Fruit fly (Drosophila melanogaster) whole organism, embryonic: Measurements from ENCODE around the gene CG14190.

ENCODE experiments used
- Blimp-1 ChIP-seq: fragments of 200-800 bp; sonication (Bioruptor generic); optimal IDR thresholded peaks from 3 replicates; lab custom pipeline; 2018; ENCODE audit warnings: missing biosample characterization, missing genetic modification characterization, mild to moderate bottlenecking, moderate library complexity, missing genetic modification reagents
- CG10267 ChIP-seq: fragments of 200-800 bp; sonication (Bioruptor generic); optimal IDR thresholded peaks from 2 replicates; lab custom pipeline; 2018; ENCODE audit warnings: missing biosample characterization, mild to moderate bottlenecking, missing genetic modification characterization, moderate library complexity
- CG10321 ChIP-seq: fragments of 200-800 bp; sonication (Bioruptor generic); IDR thresholded peaks from 2 replicates; pipeline ENCODE4 v1.3.6; 2022; ENCODE audit warnings: missing biosample characterization, missing genetic modification characterization
- CG13775 ChIP-seq: fragments of 200-800 bp; sonication (Bioruptor generic); optimal IDR thresholded peaks from 3 replicates; lab custom pipeline; 2017; ENCODE audit warnings: missing biosample characterization, mild to moderate bottlenecking, missing genetic modification characterization
- CG1647 ChIP-seq: fragments of 200-800 bp; sonication (Bioruptor generic); optimal IDR thresholded peaks from 3 replicates; lab custom pipeline; 2016; ENCODE audit warnings: missing biosample characterization, missing genetic modification characterization
- CG16813 ChIP-seq: fragments of 200-800 bp; sonication (Bioruptor generic); IDR thresholded peaks from 3 replicates; pipeline ENCODE4 v1.3.6; 2022; ENCODE audit warnings: missing biosample characterization, missing genetic modification characterization; ENCODE audit not compliant: partially characterized antibody
- CG16815 ChIP-seq: fragments of 200-800 bp; sonication (Bioruptor generic); optimal IDR thresholded peaks from 3 replicates; lab custom pipeline; 2017; ENCODE audit warnings: missing biosample characterization, mild to moderate bottlenecking, missing genetic modification characterization
- CG17568 ChIP-seq: fragments of 200-800 bp; sonication (Bioruptor generic); optimal IDR thresholded peaks from 2 replicates; lab custom pipeline; 2018; ENCODE audit warnings: missing biosample characterization, mild to moderate bottlenecking, missing genetic modification characterization, moderate library complexity
- CG18011 ChIP-seq: fragments of 200-800 bp; sonication (Bioruptor generic); optimal IDR thresholded peaks from 2 replicates; lab custom pipeline; 2017; ENCODE audit warnings: missing biosample characterization, missing genetic modification characterization, mild to moderate bottlenecking, moderate library complexity, missing genotype
- CG1832 ChIP-seq: fragments of 200-800 bp; sonication (Bioruptor generic); optimal IDR thresholded peaks from 2 replicates; lab custom pipeline; 2017; ENCODE audit warnings: missing biosample characterization, mild to moderate bottlenecking, missing genetic modification characterization, inconsistent platforms
- CG32772 ChIP-seq: fragments of 200-800 bp; sonication (Bioruptor generic); IDR thresholded peaks from 2 replicates; pipeline ENCODE4 v1.3.6; 2022; ENCODE audit warnings: missing biosample characterization, missing genetic modification characterization
- CG34224 ChIP-seq: fragments of 200-800 bp; sonication (Bioruptor generic); IDR thresholded peaks from 3 replicates; pipeline ENCODE4 v1.3.6; 2022; ENCODE audit warnings: missing biosample characterization, missing genetic modification characterization; ENCODE audit not compliant: partially characterized antibody
- CG4328 ChIP-seq: fragments of 200-800 bp; sonication (Bioruptor generic); optimal IDR thresholded peaks from 3 replicates; lab custom pipeline; 2017; ENCODE audit warnings: missing biosample characterization, missing genetic modification reagents, missing genetic modification characterization
- CG5180 ChIP-seq: fragments of 200-800 bp; sonication (Bioruptor generic); optimal IDR thresholded peaks from 3 replicates; lab custom pipeline; 2017; ENCODE audit warnings: missing biosample characterization, missing genetic modification characterization, mild to moderate bottlenecking, moderate library complexity, missing genetic modification reagents
- CG5245 ChIP-seq: fragments of 200-800 bp; sonication (Bioruptor generic); optimal IDR thresholded peaks from 3 replicates; lab custom pipeline; 2016; ENCODE audit warnings: missing biosample characterization, missing genetic modification characterization
- CG6175 ChIP-seq: fragments of 200-800 bp; sonication (Bioruptor generic); IDR thresholded peaks from 3 replicates; pipeline ENCODE4 v1.3.6; 2022; ENCODE audit warnings: missing biosample characterization, missing genetic modification characterization
- CG6765 ChIP-seq: fragments of 200-800 bp; sonication (Bioruptor generic); optimal IDR thresholded peaks from 3 replicates; lab custom pipeline; 2017; ENCODE audit warnings: missing biosample characterization, mild to moderate bottlenecking, missing genetic modification characterization
- Dad ChIP-seq: fragments of 200-800 bp; sonication (Bioruptor generic); optimal IDR thresholded peaks from 3 replicates; lab custom pipeline; 2016; ENCODE audit warnings: missing biosample characterization, missing genetic modification characterization
- GATAe ChIP-seq: fragments of 200-800 bp; sonication (Bioruptor generic); conservative IDR thresholded peaks from 2 replicates; pipeline ENCODE4 v1.3.6; 2022; ENCODE audit warnings: missing biosample characterization, missing genetic modification characterization
- Meics ChIP-seq: fragments of 200-800 bp; sonication (Bioruptor generic); optimal IDR thresholded peaks from 2 replicates; lab custom pipeline; 2017; ENCODE audit warnings: missing biosample characterization, mild to moderate bottlenecking, missing genetic modification characterization
- Pdp1 ChIP-seq, 2 experiments: fragments of 200-800 bp; sonication (Bioruptor generic); optimal IDR thresholded peaks; 3 replicates each; lab custom pipeline; 2016; ENCODE audit warnings: missing biosample characterization in 2 of 2, missing genetic modification characterization in 2 of 2, mild to moderate bottlenecking in 1 of 2, moderate library complexity in 1 of 2
- Rfx ChIP-seq: fragments of 200-800 bp; sonication (Bioruptor generic); IDR thresholded peaks from 2 replicates; pipeline ENCODE4 v1.3.6; 2022; ENCODE audit warnings: missing biosample characterization, missing genetic modification characterization
- Rx ChIP-seq: fragments of 200-800 bp; sonication (Bioruptor generic); IDR thresholded peaks from 2 replicates; pipeline ENCODE4 v1.3.6; 2022; ENCODE audit warnings: missing biosample characterization, missing genetic modification characterization
- Six4 ChIP-seq: fragments of 200-800 bp; sonication (Bioruptor generic); optimal IDR thresholded peaks from 2 replicates; lab custom pipeline; 2016; ENCODE audit warnings: missing biosample characterization, missing genetic modification characterization
- TFAM ChIP-seq: fragments of 200-800 bp; sonication (Bioruptor generic); optimal IDR thresholded peaks from 2 replicates; lab custom pipeline; 2017; ENCODE audit warnings: missing biosample characterization, missing genetic modification characterization, inconsistent platforms
- Trl ChIP-seq, 3 experiments: fragments of >200 bp in 2 of 3; fragments of 200-800 bp in 1 of 3; sonication (Bioruptor generic) in 1 of 3; optimal IDR thresholded peaks; 2 replicates in 1 of 3; 3 replicates in 2 of 3; lab custom pipeline; 2016 to 2017; ENCODE audit warnings: missing biosample characterization in 1 of 3, missing genetic modification characterization in 1 of 3
- Xbp1 ChIP-seq: fragments of 200-800 bp; sonication (Bioruptor generic); optimal IDR thresholded peaks from 3 replicates; lab custom pipeline; 2016; ENCODE audit warnings: missing biosample characterization, mild to moderate bottlenecking, missing genetic modification characterization
- bigmax ChIP-seq: fragments of 200-800 bp; sonication (Bioruptor generic); optimal IDR thresholded peaks from 2 replicates; lab custom pipeline; 2018; ENCODE audit warnings: missing biosample characterization, mild to moderate bottlenecking, missing genetic modification characterization
- bowl ChIP-seq: fragments of 200-800 bp; sonication (Bioruptor generic); IDR thresholded peaks from 2 replicates; pipeline ENCODE4 v1.3.6; 2022; ENCODE audit warnings: missing biosample characterization, missing genetic modification characterization
- chn ChIP-seq: fragments of 200-800 bp; sonication (Bioruptor generic); optimal IDR thresholded peaks from 2 replicates; lab custom pipeline; 2016; ENCODE audit warnings: missing biosample characterization, missing genetic modification characterization
- croc ChIP-seq: fragments of 200-800 bp; sonication (Bioruptor generic); conservative IDR thresholded peaks from 3 replicates; pipeline ENCODE4 v1.3.6; 2022; ENCODE audit warnings: missing biosample characterization, missing genetic modification characterization
- cwo ChIP-seq: fragments of 200-800 bp; sonication (Bioruptor generic); optimal IDR thresholded peaks from 3 replicates; lab custom pipeline; 2017; ENCODE audit warnings: missing biosample characterization, missing genetic modification characterization, mild to moderate bottlenecking, moderate library complexity, missing genetic modification reagents
- dan ChIP-seq: fragments of 200-800 bp; sonication (Bioruptor generic); IDR thresholded peaks from 2 replicates; pipeline ENCODE4 v1.3.6; 2022; ENCODE audit warnings: missing biosample characterization, missing genetic modification characterization
- eve ChIP-seq, 2 experiments: fragments of >200 bp; optimal IDR thresholded peaks; 2 replicates each; lab custom pipeline; 2017; ENCODE audit warnings: missing biosample characterization in 2 of 2, missing genetic modification characterization in 2 of 2
- exex ChIP-seq: fragments of 200-800 bp; sonication (Bioruptor generic); optimal IDR thresholded peaks from 4 replicates; lab custom pipeline; 2018; ENCODE audit warnings: missing biosample characterization, mild to moderate bottlenecking, missing genetic modification characterization, moderate library complexity
- gem ChIP-seq: fragments of 200-800 bp; sonication (Bioruptor generic); optimal IDR thresholded peaks from 2 replicates; lab custom pipeline; 2019; ENCODE audit warnings: missing biosample characterization, mild to moderate bottlenecking, missing genetic modification characterization, moderate library complexity
- gro ChIP-seq: fragments of 200-800 bp; sonication (Bioruptor generic); optimal IDR thresholded peaks from 2 replicates; lab custom pipeline; 2016; ENCODE audit warnings: missing biosample characterization, missing genetic modification characterization
- gsb ChIP-seq: fragments of 200-800 bp; sonication (Bioruptor generic); IDR thresholded peaks from 2 replicates; pipeline ENCODE4 v1.3.6; 2022; ENCODE audit warnings: missing biosample characterization, missing genetic modification characterization
- hbn ChIP-seq: fragments of 200-800 bp; sonication (Bioruptor generic); IDR thresholded peaks from 2 replicates; pipeline ENCODE4 v1.3.6; 2022; ENCODE audit warnings: missing biosample characterization, missing genetic modification characterization; ENCODE audit not compliant: partially characterized antibody
- hkb ChIP-seq, 2 experiments: fragments of 200-800 bp in 1 of 2; fragments of >200 bp in 1 of 2; sonication (Bioruptor generic) in 1 of 2; IDR thresholded peaks in 1 of 2; optimal IDR thresholded peaks in 1 of 2; 2 replicates each; pipeline versions ENCODE4 v1.3.6 to Lab custom; 2017 to 2022; ENCODE audit warnings: missing biosample characterization in 1 of 2, missing genetic modification characterization in 1 of 2
- jumu ChIP-seq: fragments of 200-800 bp; sonication (Bioruptor generic); optimal IDR thresholded peaks from 3 replicates; lab custom pipeline; 2016; ENCODE audit warnings: missing biosample characterization, missing genetic modification characterization
- kah ChIP-seq: fragments of 200-800 bp; sonication (Bioruptor generic); optimal IDR thresholded peaks from 2 replicates; lab custom pipeline; 2018; ENCODE audit warnings: missing biosample characterization, mild to moderate bottlenecking, missing genetic modification characterization
- lab ChIP-seq: fragments of 200-800 bp; sonication (Bioruptor generic); optimal IDR thresholded peaks from 3 replicates; lab custom pipeline; 2017; ENCODE audit warnings: missing biosample characterization, missing genetic modification characterization, mild to moderate bottlenecking, moderate library complexity, missing genetic modification reagents
- nom ChIP-seq: fragments of 200-800 bp; sonication (Bioruptor generic); optimal IDR thresholded peaks from 2 replicates; lab custom pipeline; 2017; ENCODE audit warnings: missing biosample characterization, missing genetic modification characterization, mild to moderate bottlenecking, moderate library complexity, missing genetic modification reagents
- otp ChIP-seq: fragments of 200-800 bp; sonication (Bioruptor generic); IDR thresholded peaks from 3 replicates; pipeline ENCODE4, ENCODE4 v1.3.6; 2022; ENCODE audit warnings: missing biosample characterization, missing genetic modification characterization
- sqz ChIP-seq: fragments of 200-800 bp; sonication (Bioruptor generic); optimal IDR thresholded peaks from 3 replicates; lab custom pipeline; 2018; ENCODE audit warnings: missing biosample characterization, mild to moderate bottlenecking, missing genetic modification characterization
- sug ChIP-seq: fragments of 200-800 bp; optimal IDR thresholded peaks from 2 replicates; lab custom pipeline; 2019; ENCODE audit warnings: missing biosample characterization, mild to moderate bottlenecking, missing genetic modification characterization, moderate library complexity
- wdn ChIP-seq: fragments of 200-800 bp; sonication (Bioruptor generic); IDR thresholded peaks from 2 replicates; pipeline ENCODE4 v1.3.6; 2022; ENCODE audit warnings: missing biosample characterization, missing genetic modification characterization
- zen ChIP-seq: fragments of 200-800 bp; sonication (Bioruptor generic); optimal IDR thresholded peaks from 3 replicates; lab custom pipeline; 2018; ENCODE audit warnings: missing biosample characterization, mild to moderate bottlenecking, missing genetic modification characterization, moderate library complexity

CG14190 gene

DNA sequence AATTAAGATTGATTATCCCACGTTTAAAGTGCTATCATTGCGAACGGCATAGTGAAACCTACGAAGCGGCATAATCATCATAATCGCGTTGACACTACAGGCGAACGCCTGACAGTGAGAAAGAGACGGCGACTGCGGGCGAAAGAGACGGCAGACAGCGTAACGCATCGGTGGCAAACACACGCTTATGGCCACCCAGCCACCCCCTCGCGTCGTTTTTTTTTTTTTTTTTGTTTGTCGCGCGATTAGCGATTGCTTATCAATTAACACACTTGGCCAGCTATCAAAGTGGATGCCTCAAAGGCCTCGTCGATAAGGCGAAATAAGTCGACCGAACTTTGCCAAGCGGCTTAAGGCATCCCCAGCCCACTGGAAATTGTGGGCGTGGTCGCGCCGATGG is 17.2 kb downstream of the CG14190 start:
- TF ChIP-seq CG6175 (GFP tag; lab: Robert Waterston, UW) (peak; percentile 88), Trl (optimal IDR thresholded peaks at IDR 0.05; lab: Kevin White, UChicago) (no peak), Trl (GFP tag; optimal IDR thresholded peaks at IDR 0.05; lab: Kevin White, UChicago) (no peak), otp (GFP tag; lab: Robert Waterston, UW) (no peak), exex (peak; percentile 51), croc (GFP tag; lab: Robert Waterston, UW) (no peak), CG5180 (GFP tag; lab: Kevin White, UChicago) (no peak), Dad (no peak), CG32772 (GFP tag; lab: Robert Waterston, UW) (peak; percentile 46; the same call in 1 of the 2 replicates), gem (no peak), CG18011 (no peak), CG13775 (no peak), CG17568 (GFP tag; lab: Kevin White, UChicago) (no peak), Pdp1 (GFP tag; optimal IDR thresholded peaks at IDR 0.05; lab: Kevin White, UChicago) (peak in 1 of 2 experiments; percentile 9), jumu (GFP tag; lab: Kevin White, UChicago) (no peak), nom (GFP tag; lab: Kevin White, UChicago) (no peak), CG10321 (GFP tag; lab: Robert Waterston, UW) (0 out of 2 replicates have a peak, but pooled peaks have one; percentile 39), CG10267 (tag; lab: Kevin White, UChicago) (no peak), hbn (no peak), Rx (GFP tag; lab: Robert Waterston, UW) (no peak), CG16815 (GFP tag; lab: Kevin White, UChicago) (no peak), zen (tag; lab: Kevin White, UChicago) (no peak), CG5245 (no peak), Six4 (GFP tag; lab: Kevin White, UChicago) (no peak), gsb (GFP tag; lab: Robert Waterston, UW) (no peak), TFAM (GFP tag; lab: Kevin White, UChicago) (no peak), bowl (GFP tag; lab: Robert Waterston, UW) (no peak), cwo (GFP tag; lab: Kevin White, UChicago) (peak; percentile 6), lab (GFP tag; lab: Kevin White, UChicago) (peak; percentile 10), GATAe (GFP tag; lab: Robert Waterston, UW) (peak; percentile 84), kah (GFP tag; lab: Kevin White, UChicago) (no peak), chn (GFP tag; lab: Kevin White, UChicago) (no peak), hkb (optimal IDR thresholded peaks at IDR 0.05; lab: Kevin White, UChicago) (no peak), hkb (GFP tag; IDR thresholded peaks at IDR 0.05; lab: Robert Waterston, UW) (no peak), Blimp-1 (no peak), sug (tag; lab: Kevin White, UChicago) (peak; percentile 74), CG4328 (no peak), CG6765 (GFP tag; lab: Kevin White, UChicago) (no peak), Meics (GFP tag; lab: Kevin White, UChicago) (no peak), gro (GFP tag; lab: Kevin White, UChicago) (no peak), CG34224 (GFP tag; lab: Robert Waterston, UW) (no peak), sqz (peak; percentile 67), Xbp1 (GFP tag; lab: Kevin White, UChicago) (no peak), CG16813 (GFP tag; lab: Robert Waterston, UW) (no peak), eve (GFP tag; optimal IDR thresholded peaks at IDR 0.05; lab: Kevin White, UChicago) (no peak), CG1647 (GFP tag; lab: Kevin White, UChicago) (no peak), bigmax (GFP tag; lab: Kevin White, UChicago) (no peak), CG1832 (peak; percentile 14), dan (GFP tag; lab: Robert Waterston, UW) (no peak), Rfx (GFP tag; lab: Robert Waterston, UW) (no peak), wdn (GFP tag; lab: Robert Waterston, UW) (no peak)
